Worm (Caenorhabditis elegans) whole organism, L1 larva: ENCODE results near the gene K07F5.16.

ENCODE experiments used
- elt-2 ChIP-seq: sonication (generic microtip); optimal IDR thresholded peaks from 2 replicates; lab custom pipeline; 2016; ENCODE audit warnings: missing genetic modification characterization, mild to moderate bottlenecking, inconsistent platforms, missing compliant biosample characterization, missing genetic modification reagents
- fkh-8 ChIP-seq: sonication (generic microtip); optimal IDR thresholded peaks from 2 replicates; lab custom pipeline; 2016; ENCODE audit warnings: mild to moderate bottlenecking, missing genetic modification characterization, missing compliant biosample characterization
- lin-13 ChIP-seq: fragments of 150-350 bp; optimal IDR thresholded peaks from 2 replicates; lab custom pipeline; 2014; ENCODE audit warnings: missing biosample characterization, missing genetic modification reagents, missing genetic modification characterization
- unc-62 ChIP-seq: fragments of 150-350 bp; optimal IDR thresholded peaks from 2 replicates; lab custom pipeline; 2014; ENCODE audit warnings: missing biosample characterization, missing genetic modification reagents, missing genetic modification characterization

- TF ChIP-seq fkh-8 (tag; lab: Kevin White, UChicago): no peak
- TF ChIP-seq unc-62 (GFP tag; lab: Kevin White, UChicago): no peak
- no peak for TF ChIP-seq lin-13 (GFP tag; lab: Kevin White, UChicago)
- no peak for TF ChIP-seq elt-2 (tag; lab: Kevin White, UChicago)
Measured at ce11 chrIV:9891938-9892337, 28.0 kb downstream of the K07F5.16 start, which contains the start of gene F32B6.4.
